Fruit fly (Drosophila melanogaster) whole organism, adult: Measurements from ENCODE around the gene Sfp33A4.
A peak's percentile ranks its signal among the peaks of the same experiment; 100 is the strongest.

Source experiments
- CG11617 ChIP-seq: fragments of 200-800 bp; sonication (Bioruptor generic); optimal IDR thresholded peaks from 2 replicates; lab custom pipeline; 2017; ENCODE audit warnings: mild to moderate bottlenecking, missing biosample characterization, missing genetic modification reagents, missing genetic modification characterization
- CG12768 ChIP-seq: fragments of 200-800 bp; sonication (Bioruptor generic); optimal IDR thresholded peaks from 2 replicates; lab custom pipeline; 2017; ENCODE audit warnings: missing biosample characterization, missing genetic modification characterization, mild to moderate bottlenecking, moderate library complexity, missing genetic modification reagents
- CG14711 ChIP-seq: fragments of 200-800 bp; sonication (Bioruptor generic); optimal IDR thresholded peaks from 2 replicates; lab custom pipeline; 2018; ENCODE audit warnings: missing biosample characterization, mild to moderate bottlenecking, missing genetic modification characterization, moderate library complexity
- CG33017 ChIP-seq: fragments of 200-800 bp; sonication (Bioruptor generic); optimal IDR thresholded peaks from 2 replicates; lab custom pipeline; 2018; ENCODE audit warnings: missing biosample characterization, mild to moderate bottlenecking, missing genetic modification characterization, moderate library complexity
- CG5204 ChIP-seq: fragments of 200-800 bp; sonication (Bioruptor generic); optimal IDR thresholded peaks from 2 replicates; lab custom pipeline; 2016; ENCODE audit warnings: missing biosample characterization, missing genetic modification characterization
- CG7101 ChIP-seq: fragments of 200-800 bp; sonication (Bioruptor generic); optimal IDR thresholded peaks from 2 replicates; lab custom pipeline; 2018; ENCODE audit warnings: missing biosample characterization, mild to moderate bottlenecking, missing genetic modification characterization, moderate library complexity
- Hr96 ChIP-seq: fragments of 200-800 bp; sonication (Bioruptor generic); optimal IDR thresholded peaks from 2 replicates; lab custom pipeline; 2016; ENCODE audit warnings: missing biosample characterization, missing genetic modification characterization
- bab1 ChIP-seq: fragments of 200-800 bp; sonication (Bioruptor generic); optimal IDR thresholded peaks from 3 replicates; lab custom pipeline; 2019; ENCODE audit warnings: missing biosample characterization, mild to moderate bottlenecking, missing genetic modification characterization, moderate library complexity
- cic ChIP-seq: fragments of 200-800 bp; sonication (Bioruptor generic); optimal IDR thresholded peaks from 2 replicates; lab custom pipeline; 2017; ENCODE audit warnings: missing biosample characterization, mild to moderate bottlenecking, missing genetic modification characterization, moderate library complexity
- ovo ChIP-seq: fragments of 200-800 bp; sonication (Bioruptor generic); optimal IDR thresholded peaks from 2 replicates; lab custom pipeline; 2016; ENCODE audit warnings: missing biosample characterization, missing genetic modification characterization
- pad ChIP-seq: fragments of 200-800 bp; sonication (Bioruptor generic); optimal IDR thresholded peaks from 3 replicates; lab custom pipeline; 2017; ENCODE audit warnings: missing biosample characterization, missing genetic modification characterization, mild to moderate bottlenecking, moderate library complexity, missing genetic modification reagents
- toe ChIP-seq: fragments of 200-800 bp; sonication (Bioruptor generic); optimal IDR thresholded peaks from 2 replicates; lab custom pipeline; 2016; ENCODE audit warnings: missing biosample characterization, missing genetic modification characterization

DNA sequence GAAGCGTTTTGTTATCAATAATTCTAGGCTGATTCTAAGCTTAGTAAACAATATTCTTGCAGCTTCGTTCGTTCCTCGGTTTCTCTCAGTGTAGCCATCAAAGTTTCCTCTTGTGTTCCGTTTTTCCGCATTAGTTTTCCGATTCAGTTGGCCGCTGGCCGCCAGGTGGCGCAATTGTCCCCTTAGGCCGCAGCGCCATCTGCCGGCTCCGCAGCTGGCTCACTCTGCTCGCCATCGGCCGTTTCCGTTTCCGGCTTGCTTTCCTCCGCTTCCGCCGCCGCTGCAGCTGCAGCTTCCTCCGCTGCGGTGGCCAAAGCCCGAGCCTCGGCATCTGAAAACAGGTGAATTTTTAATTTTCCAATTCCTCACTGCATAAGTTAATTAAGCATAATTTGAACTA is 20.7 kb upstream of the Sfp33A4 start:
- TF ChIP-seq bab1 (GFP tag; lab: Kevin White, UChicago) (peak; percentile 32), ovo (GFP tag; lab: Kevin White, UChicago) (no peak), CG33017 (no peak), CG7101 (tag; lab: Kevin White, UChicago) (no peak), CG14711 (tag; lab: Kevin White, UChicago) (no peak), CG5204 (GFP tag; lab: Kevin White, UChicago) (peak; percentile 33), CG12768 (no peak), cic (GFP tag; lab: Kevin White, UChicago) (no peak), pad (peak; percentile 21), CG11617 (GFP tag; lab: Kevin White, UChicago) (no peak), toe (GFP tag; lab: Kevin White, UChicago) (no peak), Hr96 (GFP tag; lab: Kevin White, UChicago) (peak; percentile 61)
